Fruit fly (Drosophila melanogaster): ENCODE measurements around the gene Cad87A.

The Cad87A gene

dm6 chr3R:11887114-11888037 is 61.6 kb downstream of the Cad87A start, which contains the start of gene mthl5 (continued):
- no peak for TF ChIP-seq CG7987 (GFP tag; optimal IDR thresholded peaks at IDR 0.05)
- TF ChIP-seq CG32767 (GFP tag; IDR thresholded peaks at IDR 0.05) = peak; percentile 71
- TF ChIP-seq chn (GFP tag; optimal IDR thresholded peaks at IDR 0.05) = peak; percentile 82
- peak; percentile 59 for TF ChIP-seq Asciz (GFP tag; optimal IDR thresholded peaks at IDR 0.05)
- TF ChIP-seq Poxn (GFP tag; IDR thresholded peaks at IDR 0.05) = no peak
- TF ChIP-seq CG3163 (GFP tag; optimal IDR thresholded peaks at IDR 0.05) = peak; percentile 72
- no peak for TF ChIP-seq CG7271 (tag; optimal IDR thresholded peaks at IDR 0.05)
- TF ChIP-seq D (optimal IDR thresholded peaks at IDR 0.05) = no peak
- peak; percentile 87 for TF ChIP-seq D (GFP tag; optimal IDR thresholded peaks at IDR 0.05)
- TF ChIP-seq CG12219 (GFP tag; optimal IDR thresholded peaks at IDR 0.05) = peak; percentile 75
- TF ChIP-seq CG8765 (GFP tag; IDR thresholded peaks at IDR 0.05) = peak; percentile 64
- peak; percentile 86 for TF ChIP-seq yki (optimal IDR thresholded peaks at IDR 0.05)
- TF ChIP-seq CG1233 (GFP tag; optimal IDR thresholded peaks at IDR 0.05) = peak; percentile 70
- TF ChIP-seq CoRest (tag; optimal IDR thresholded peaks at IDR 0.05) = peak; percentile 83
- TF ChIP-seq ham (GFP tag; IDR thresholded peaks at IDR 0.05) = no peak
- TF ChIP-seq pnt (GFP tag; optimal IDR thresholded peaks at IDR 0.05) = peak; percentile 75
- TF ChIP-seq dpn (GFP tag; optimal IDR thresholded peaks at IDR 0.05) = peak; percentile 69 to 83
- TF ChIP-seq HLH54F (GFP tag; optimal IDR thresholded peaks at IDR 0.05) = peak; percentile 69
- no peak for TF ChIP-seq Dip2 (GFP tag; IDR thresholded peaks at IDR 0.05)
- TF ChIP-seq ERR (GFP tag; optimal IDR thresholded peaks at IDR 0.05) = peak; percentile 56
- TF ChIP-seq nerfin-2 (GFP tag; IDR thresholded peaks at IDR 0.05; ENCODE audit: partially characterized antibody) = no peak
- TF ChIP-seq Gug (GFP tag; IDR thresholded peaks at IDR 0.05) = peak; percentile 80
- TF ChIP-seq CG2678 (tag; optimal IDR thresholded peaks at IDR 0.05) = peak; percentile 84
- TF ChIP-seq CG16863 (GFP tag; optimal IDR thresholded peaks at IDR 0.05) = peak; percentile 81
- TF ChIP-seq Hsf (GFP tag; optimal IDR thresholded peaks at IDR 0.05) = peak; percentile 88
- peak; percentile 88 for TF ChIP-seq CG18262 (tag; optimal IDR thresholded peaks at IDR 0.05)
- TF ChIP-seq CG12391 (tag; optimal IDR thresholded peaks at IDR 0.05) = peak; percentile 85
- no peak for TF ChIP-seq NK7.1 (GFP tag; optimal IDR thresholded peaks at IDR 0.05)
- TF ChIP-seq HmgZ (tag; optimal IDR thresholded peaks at IDR 0.05) = peak; percentile 55
- peak; percentile 55; the same call in 1 of the 2 replicates for TF ChIP-seq wdn (GFP tag; IDR thresholded peaks at IDR 0.05)
- TF ChIP-seq tup (GFP tag; optimal IDR thresholded peaks at IDR 0.05) = peak; percentile 47
- no peak; the same call in 2 of the 3 replicates for TF ChIP-seq CG6175 (GFP tag; IDR thresholded peaks at IDR 0.05)
- no peak for TF ChIP-seq CG10321 (GFP tag; IDR thresholded peaks at IDR 0.05)
- TF ChIP-seq stwl (tag; optimal IDR thresholded peaks at IDR 0.05) = peak; percentile 13
- TF ChIP-seq CG43689 (GFP tag; IDR thresholded peaks at IDR 0.05) = peak; percentile 27; the same call in 1 of the 2 replicates

- TF ChIP-seq CG13624 (GFP tag; optimal IDR thresholded peaks at IDR 0.05) (no peak), phol (tag; optimal IDR thresholded peaks at IDR 0.05) (no peak), Nf-YA (GFP tag; IDR thresholded peaks at IDR 0.05) (no peak), CG17912 (GFP tag; optimal IDR thresholded peaks at IDR 0.05) (no peak), ken (GFP tag; IDR thresholded peaks at IDR 0.05) (0 out of 3 replicates have a peak, but pooled peaks have one; percentile 26), CG8359 (GFP tag; optimal IDR thresholded peaks at IDR 0.05; ENCODE audit: borderline replicate concordance) (no peak), ftz-f1 (GFP tag; optimal IDR thresholded peaks at IDR 0.05) (no peak), fru (optimal IDR thresholded peaks at IDR 0.05) (no peak), Ets65A (GFP tag) (peak; percentile 55), Camta (GFP tag; optimal IDR thresholded peaks at IDR 0.05) (no peak), D (optimal IDR thresholded peaks at IDR 0.05) (peak; percentile 68), D (GFP tag; optimal IDR thresholded peaks at IDR 0.05) (no peak), CG6175 (GFP tag; IDR thresholded peaks at IDR 0.05) (no peak), Meics (GFP tag; optimal IDR thresholded peaks at IDR 0.05) (no peak)
These were observed 65.8 kb downstream of the Cad87A start for dm6 chr3R:11883129-11883528.

Data from whole organism, embryonic.